Fruit fly (Drosophila melanogaster): ENCODE measurements around the gene Clic.

The Clic gene

DNA sequence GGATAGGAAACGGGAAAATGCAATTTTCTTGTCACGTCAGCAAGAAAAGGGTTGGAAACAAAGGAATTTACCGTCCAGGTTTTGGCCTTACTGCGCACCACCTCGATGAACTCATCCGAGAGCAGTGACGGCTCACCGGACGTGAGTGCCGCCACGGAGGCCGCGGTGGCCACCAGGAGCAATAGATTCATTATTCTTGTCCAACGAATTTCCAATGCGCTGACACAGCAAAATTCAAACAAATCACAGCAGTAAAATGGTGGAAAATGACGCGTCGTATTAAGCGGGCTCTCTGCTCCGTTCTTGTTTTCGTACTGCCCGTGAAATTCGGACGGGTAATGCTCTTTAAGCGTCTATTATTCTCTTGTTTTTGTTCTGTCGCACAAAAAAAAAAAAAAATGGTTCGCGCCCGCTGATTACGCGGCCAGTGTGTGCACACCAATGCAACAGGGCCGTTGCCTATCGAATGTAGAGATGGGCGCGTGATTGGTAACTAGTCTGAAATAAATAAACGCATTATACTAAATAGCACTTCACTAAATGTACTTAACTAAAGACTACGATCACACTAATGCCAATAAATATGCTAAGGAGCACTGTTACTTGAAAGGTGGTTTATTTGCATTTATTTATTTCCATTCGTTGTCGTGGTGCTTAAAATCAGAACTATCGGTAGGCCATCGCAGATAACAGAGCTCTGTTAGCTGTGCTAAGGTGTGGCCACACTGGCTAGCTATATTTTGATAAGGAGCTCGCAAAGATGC lies 40.2 kb downstream of the Clic start, which contains the start of the genes CtsB and amrt (continued):
- TF ChIP-seq Jarid2 (GFP tag; optimal IDR thresholded peaks at IDR 0.05) (peak; percentile 37), CG1602 (GFP tag; optimal IDR thresholded peaks at IDR 0.05) (peak; percentile 34), HmgZ (tag; optimal IDR thresholded peaks at IDR 0.05) (peak; percentile 46), insv (GFP tag; optimal IDR thresholded peaks at IDR 0.05) (peak in 1 of 2 experiments; percentile 34), ERR (GFP tag; optimal IDR thresholded peaks at IDR 0.05) (peak; percentile 50), CG10267 (tag; optimal IDR thresholded peaks at IDR 0.05) (peak; percentile 26), eyg (GFP tag; optimal IDR thresholded peaks at IDR 0.05) (peak; percentile 54), p53 (GFP tag; optimal IDR thresholded peaks at IDR 0.05) (peak; percentile 34), CG12104 (GFP tag; optimal IDR thresholded peaks at IDR 0.05) (peak; percentile 9), Usf (GFP tag; optimal IDR thresholded peaks at IDR 0.05) (peak; percentile 7), Doc3 (GFP tag; IDR thresholded peaks at IDR 0.05; ENCODE audit: partially characterized antibody) (peak; percentile 56; the same call in 1 of the 3 replicates), Chrac-16 (GFP tag; optimal IDR thresholded peaks at IDR 0.05) (peak; percentile 44), Dp (GFP tag; optimal IDR thresholded peaks at IDR 0.05) (peak; percentile 45), CG7372 (GFP tag; IDR thresholded peaks at IDR 0.05) (no peak), Aef1 (GFP tag; IDR thresholded peaks at IDR 0.05) (peak; percentile 41; the same call in 2 of the 3 replicates), vnd (GFP tag; IDR thresholded peaks at IDR 0.05; ENCODE audit: partially characterized antibody) (peak; percentile 85), CG4820 (GFP tag; optimal IDR thresholded peaks at IDR 0.05) (peak; percentile 2), Oaz (GFP tag; IDR thresholded peaks at IDR 0.05) (no peak), Adf1 (GFP tag; IDR thresholded peaks at IDR 0.05) (no peak), tgo (GFP tag; IDR thresholded peaks at IDR 0.05) (0 out of 3 replicates have a peak, but pooled peaks have one; percentile 28), pb (GFP tag; optimal IDR thresholded peaks at IDR 0.05) (no peak), CG10565 (GFP tag; optimal IDR thresholded peaks at IDR 0.05) (no peak), disco-r (GFP tag; optimal IDR thresholded peaks at IDR 0.05) (no peak), CG4854 (GFP tag; optimal IDR thresholded peaks at IDR 0.05) (peak; percentile 12), slbo (GFP tag; IDR thresholded peaks at IDR 0.05) (peak; percentile 68), chinmo (GFP tag; IDR thresholded peaks at IDR 0.05; ENCODE audit: partially characterized antibody) (peak; percentile 72; the same call in 2 of the 4 replicates), CG4404 (GFP tag; IDR thresholded peaks at IDR 0.05) (0 out of 2 replicates have a peak, but pooled peaks have one; percentile 17), CG34224 (GFP tag; IDR thresholded peaks at IDR 0.05; ENCODE audit: partially characterized antibody) (peak; percentile 67; the same call in 2 of the 3 replicates), amos (GFP tag; IDR thresholded peaks at IDR 0.05; ENCODE audit: partially characterized antibody) (peak; percentile 76), nerfin-2 (GFP tag; IDR thresholded peaks at IDR 0.05; ENCODE audit: partially characterized antibody) (peak; percentile 58; the same call in 1 of the 2 replicates), PHDP (tag; optimal IDR thresholded peaks at IDR 0.05) (peak; percentile 24), B-H2 (GFP tag; optimal IDR thresholded peaks at IDR 0.05) (peak; percentile 20), CG4617 (GFP tag; optimal IDR thresholded peaks at IDR 0.05; ENCODE audit: borderline replicate concordance) (peak; percentile 55), CG2678 (tag; optimal IDR thresholded peaks at IDR 0.05) (peak; percentile 60), CG13123 (GFP tag; optimal IDR thresholded peaks at IDR 0.05) (no peak), caup (GFP tag; optimal IDR thresholded peaks at IDR 0.05; ENCODE audit: severe bottlenecking) (peak; percentile 28), CG9817 (tag; optimal IDR thresholded peaks at IDR 0.05) (peak; percentile 45), gfzf (GFP tag; optimal IDR thresholded peaks at IDR 0.05) (peak; percentile 28), CG12659 (GFP tag; optimal IDR thresholded peaks at IDR 0.05) (peak; percentile 71), CG12744 (GFP tag; optimal IDR thresholded peaks at IDR 0.05) (peak; percentile 26), repo (GFP tag; optimal IDR thresholded peaks at IDR 0.05) (peak; percentile 29), CG7928 (GFP tag; optimal IDR thresholded peaks at IDR 0.05) (no peak), crp (GFP tag; optimal IDR thresholded peaks at IDR 0.05) (peak in 1 of 2 experiments; percentile 65), nom (GFP tag; optimal IDR thresholded peaks at IDR 0.05) (peak; percentile 86), jumu (GFP tag; optimal IDR thresholded peaks at IDR 0.05) (peak; percentile 54), CG13775 (GFP tag; optimal IDR thresholded peaks at IDR 0.05) (peak; percentile 68), bbx (GFP tag; IDR thresholded peaks at IDR 0.05; ENCODE audit: partially characterized antibody) (peak; percentile 72)
